Worm (Caenorhabditis elegans): ENCODE data around the gene Y53G8AL.3.

ce11 chrIII:3271682-3272081 lies 18.7 kb upstream of the Y53G8AL.3 start:
- no peak for TF ChIP-seq unc-62 (GFP tag; optimal IDR thresholded peaks at IDR 0.05)
- TF ChIP-seq F13H6.1 (tag; optimal IDR thresholded peaks at IDR 0.05) = peak; percentile 91
- TF ChIP-seq lin-39 (tag; optimal IDR thresholded peaks at IDR 0.05) = no peak
